Worm (Caenorhabditis elegans) whole organism, early embryonic: ENCODE measurements around the gene dmsr-11.

Experiments
- F13C5.2 ChIP-seq: sonication (generic microtip); optimal IDR thresholded peaks from 2 replicates; lab custom pipeline; 2017; ENCODE audit warnings: mild to moderate bottlenecking, missing genetic modification characterization, inconsistent platforms, missing compliant biosample characterization
- ama-1 ChIP-seq: fragments of 150-350 bp; optimal IDR thresholded peaks from 2 replicates; lab custom pipeline; 2014
- ceh-13 ChIP-seq: fragments of 200-800 bp; sonication (Bioruptor generic); optimal IDR thresholded peaks from 2 replicates; lab custom pipeline; 2018; ENCODE audit warnings: mild to moderate bottlenecking, missing genetic modification characterization, missing compliant biosample characterization
- hmbx-1 ChIP-seq: sonication (generic microtip); optimal IDR thresholded peaks from 2 replicates; lab custom pipeline; 2016; ENCODE audit warnings: mild to moderate bottlenecking, missing genetic modification characterization, missing compliant biosample characterization
- hnd-1 ChIP-seq: sonication (generic microtip); optimal IDR thresholded peaks from 2 replicates; lab custom pipeline; 2016; ENCODE audit warnings: missing genetic modification characterization, missing compliant biosample characterization
- pes-1 ChIP-seq: fragments of 200-800 bp; sonication (Bioruptor generic); IDR thresholded peaks from 2 replicates; pipeline ENCODE4 v1.3.6; 2022; ENCODE audit warnings: missing genetic modification reagents, missing genetic modification characterization, missing compliant biosample characterization
- scrt-1 ChIP-seq: fragments of 200-800 bp; sonication (Bioruptor generic); IDR thresholded peaks from 2 replicates; pipeline ENCODE4 v1.3.6; 2022; ENCODE audit warnings: missing genetic modification characterization, missing compliant biosample characterization
- sea-1 ChIP-seq: fragments of 200-800 bp; sonication (Bioruptor generic); conservative IDR thresholded peaks from 2 replicates; pipeline ENCODE4 v1.3.6; 2022; ENCODE audit warnings: missing genetic modification characterization, missing compliant biosample characterization
- tra-4 ChIP-seq: sonication (generic microtip); optimal IDR thresholded peaks from 2 replicates; lab custom pipeline; 2017; ENCODE audit warnings: missing genetic modification characterization, missing compliant biosample characterization

- TF ChIP-seq tra-4 (no peak), F13C5.2 (tag; lab: Kevin White, UChicago) (no peak), ama-1 (lab: Kevin White, UChicago) (no peak), hmbx-1 (no peak), pes-1 (no peak), hnd-1 (tag; lab: Kevin White, UChicago) (no peak), scrt-1 (GFP tag; lab: Robert Waterston, UW) (no peak), sea-1 (no peak), ceh-13 (GFP tag; lab: Kevin White, UChicago) (no peak)
Observed at ce11 chrV:6817184-6817583, 13.3 kb upstream of the dmsr-11 start, which contains the start of gene dmsr-14.
